Fruit fly (Drosophila melanogaster) whole organism, embryonic: ENCODE data around the gene CG1622.
A peak's percentile ranks its signal among the peaks of the same experiment; 100 is the strongest.

Experiments
- CG13424 ChIP-seq: fragments of 200-800 bp; sonication (Bioruptor generic); optimal IDR thresholded peaks from 2 replicates; lab custom pipeline; 2019; ENCODE audit warnings: missing biosample characterization, mild to moderate bottlenecking, missing genetic modification characterization, moderate library complexity
- CG14860 ChIP-seq: fragments of 200-800 bp; sonication (Bioruptor generic); IDR thresholded peaks from 3 replicates; pipeline ENCODE4 v1.3.6; 2022; ENCODE audit warnings: missing biosample characterization, missing genetic modification characterization; ENCODE audit not compliant: partially characterized antibody
- CG15479 ChIP-seq: fragments of 200-800 bp; sonication (Bioruptor generic); optimal IDR thresholded peaks from 3 replicates; lab custom pipeline; 2019; ENCODE audit warnings: missing biosample characterization, mild to moderate bottlenecking, missing genetic modification characterization, moderate library complexity
- CG16863 ChIP-seq: fragments of 200-800 bp; sonication (Bioruptor generic); optimal IDR thresholded peaks from 3 replicates; lab custom pipeline; 2016; ENCODE audit warnings: missing biosample characterization, missing genetic modification characterization
- CG17612 ChIP-seq: fragments of 200-800 bp; sonication (Bioruptor generic); IDR thresholded peaks from 2 replicates; pipeline ENCODE4 v1.3.6; 2022; ENCODE audit warnings: missing biosample characterization, missing genetic modification characterization
- CG2129 ChIP-seq: fragments of 200-800 bp; sonication (Bioruptor generic); IDR thresholded peaks from 2 replicates; pipeline ENCODE4 v1.3.6; 2022; ENCODE audit warnings: missing biosample characterization, missing genetic modification characterization; ENCODE audit not compliant: partially characterized antibody
- CG33557 ChIP-seq: fragments of 200-800 bp; sonication (Bioruptor generic); optimal IDR thresholded peaks from 2 replicates; lab custom pipeline; 2019; ENCODE audit warnings: missing biosample characterization, mild to moderate bottlenecking, missing genetic modification characterization, moderate library complexity
- CG3407 ChIP-seq: fragments of 200-800 bp; sonication (Bioruptor generic); optimal IDR thresholded peaks from 2 replicates; lab custom pipeline; 2018; ENCODE audit warnings: missing biosample characterization, mild to moderate bottlenecking, missing genetic modification characterization
- CG34422 ChIP-seq: fragments of 200-800 bp; sonication (Bioruptor generic); IDR thresholded peaks from 3 replicates; pipeline ENCODE4 v1.3.6; 2022; ENCODE audit warnings: missing biosample characterization, missing genetic modification characterization
- CG4328 ChIP-seq: fragments of 200-800 bp; sonication (Bioruptor generic); optimal IDR thresholded peaks from 3 replicates; lab custom pipeline; 2017; ENCODE audit warnings: missing biosample characterization, missing genetic modification reagents, missing genetic modification characterization
- CG4360 ChIP-seq: fragments of 200-800 bp; sonication (Bioruptor generic); IDR thresholded peaks from 2 replicates; pipeline ENCODE4 v1.3.6; 2022; ENCODE audit warnings: missing biosample characterization, missing genetic modification characterization
- CG4404 ChIP-seq: fragments of 200-800 bp; sonication (Bioruptor generic); IDR thresholded peaks from 2 replicates; pipeline ENCODE4 v1.3.6; 2022; ENCODE audit warnings: missing biosample characterization, missing genetic modification characterization
- CG6813 ChIP-seq: fragments of 200-800 bp; sonication (Bioruptor generic); optimal IDR thresholded peaks from 2 replicates; lab custom pipeline; 2017; ENCODE audit warnings: missing biosample characterization, missing genetic modification characterization, mild to moderate bottlenecking, moderate library complexity, missing genetic modification reagents
- CG8290 ChIP-seq, 3 experiments: fragments of 200-800 bp; sonication (Bioruptor generic); optimal IDR thresholded peaks; 2 replicates each; lab custom pipeline; 2016 to 2019; ENCODE audit warnings: missing biosample characterization in 3 of 3, missing genetic modification characterization in 3 of 3, mild to moderate bottlenecking in 2 of 3, moderate library complexity in 1 of 3
- Chrac-16 ChIP-seq: fragments of 200-800 bp; sonication (Bioruptor generic); optimal IDR thresholded peaks from 3 replicates; lab custom pipeline; 2016; ENCODE audit warnings: missing biosample characterization, missing genetic modification characterization
- CrebB ChIP-seq: fragments of 200-800 bp; sonication (Bioruptor generic); optimal IDR thresholded peaks from 3 replicates; lab custom pipeline; 2018; ENCODE audit warnings: missing biosample characterization, mild to moderate bottlenecking, missing genetic modification characterization
- Dip3 ChIP-seq: fragments of 200-800 bp; sonication (Bioruptor generic); optimal IDR thresholded peaks from 3 replicates; lab custom pipeline; 2016; ENCODE audit warnings: missing biosample characterization, missing genetic modification characterization
- Elba2 ChIP-seq: fragments of 200-800 bp; sonication (Bioruptor generic); optimal IDR thresholded peaks from 3 replicates; lab custom pipeline; 2016; ENCODE audit warnings: missing biosample characterization, missing genetic modification characterization
- Hmr ChIP-seq: fragments of 200-800 bp; sonication (Bioruptor generic); optimal IDR thresholded peaks from 3 replicates; lab custom pipeline; 2017; ENCODE audit warnings: mild to moderate bottlenecking, missing biosample characterization, missing genetic modification reagents, missing genetic modification characterization
- Hr39 ChIP-seq: fragments of >200 bp; optimal IDR thresholded peaks from 2 replicates; lab custom pipeline; 2017
- MBD-R2 ChIP-seq: fragments of 200-800 bp; sonication (Bioruptor generic); IDR thresholded peaks from 2 replicates; pipeline ENCODE4 v1.3.6; 2022; ENCODE audit warnings: missing biosample characterization, missing genetic modification characterization
- Med ChIP-seq: fragments of 200-800 bp; sonication (Bioruptor generic); peaks from one replicate; lab custom pipeline; 2016; ENCODE audit warnings: missing biosample characterization, missing genetic modification characterization, mild to moderate bottlenecking, inconsistent platforms, moderate library complexity
- Nf-YC ChIP-seq: fragments of 200-800 bp; optimal IDR thresholded peaks from 3 replicates; lab custom pipeline; 2019; ENCODE audit warnings: missing biosample characterization, mild to moderate bottlenecking, missing genetic modification characterization, moderate library complexity
- Pdp1 ChIP-seq, 2 experiments: fragments of 200-800 bp; sonication (Bioruptor generic); optimal IDR thresholded peaks; 3 replicates each; lab custom pipeline; 2016; ENCODE audit warnings: missing biosample characterization in 2 of 2, missing genetic modification characterization in 2 of 2, mild to moderate bottlenecking in 1 of 2, moderate library complexity in 1 of 2
- Trl ChIP-seq, 3 experiments: fragments of >200 bp in 2 of 3; fragments of 200-800 bp in 1 of 3; sonication (Bioruptor generic) in 1 of 3; optimal IDR thresholded peaks; 2 replicates in 1 of 3; 3 replicates in 2 of 3; lab custom pipeline; 2016 to 2017; ENCODE audit warnings: missing biosample characterization in 1 of 3, missing genetic modification characterization in 1 of 3
- btn ChIP-seq: fragments of 200-800 bp; sonication (Bioruptor generic); optimal IDR thresholded peaks from 2 replicates; lab custom pipeline; 2016; ENCODE audit warnings: missing biosample characterization, missing genetic modification characterization
- cg ChIP-seq: fragments of 200-800 bp; sonication (Bioruptor generic); optimal IDR thresholded peaks from 3 replicates; lab custom pipeline; 2019; ENCODE audit warnings: missing biosample characterization, mild to moderate bottlenecking, missing genetic modification characterization, moderate library complexity
- chinmo ChIP-seq: fragments of 200-800 bp; sonication (Bioruptor generic); IDR thresholded peaks from 4 replicates; pipeline ENCODE4 v1.3.6; 2022; ENCODE audit warnings: missing biosample characterization, missing genetic modification characterization; ENCODE audit not compliant: partially characterized antibody
- dimm ChIP-seq: fragments of 200-800 bp; sonication (Bioruptor generic); IDR thresholded peaks from 2 replicates; pipeline ENCODE4 v1.3.6; 2022; ENCODE audit warnings: missing biosample characterization, missing genetic modification characterization
- fd64A ChIP-seq: fragments of 200-800 bp; sonication (Bioruptor generic); optimal IDR thresholded peaks from 3 replicates; lab custom pipeline; 2018; ENCODE audit warnings: missing biosample characterization, mild to moderate bottlenecking, missing genetic modification characterization
- hbn ChIP-seq: fragments of 200-800 bp; sonication (Bioruptor generic); IDR thresholded peaks from 2 replicates; pipeline ENCODE4 v1.3.6; 2022; ENCODE audit warnings: missing biosample characterization, missing genetic modification characterization; ENCODE audit not compliant: partially characterized antibody
- kah ChIP-seq: fragments of 200-800 bp; sonication (Bioruptor generic); optimal IDR thresholded peaks from 2 replicates; lab custom pipeline; 2018; ENCODE audit warnings: missing biosample characterization, mild to moderate bottlenecking, missing genetic modification characterization
- kni ChIP-seq: fragments of 200-800 bp; sonication (Bioruptor generic); optimal IDR thresholded peaks from 3 replicates; lab custom pipeline; 2017; ENCODE audit warnings: mild to moderate bottlenecking, missing biosample characterization, missing genetic modification reagents, missing genetic modification characterization
- lab ChIP-seq: fragments of 200-800 bp; sonication (Bioruptor generic); optimal IDR thresholded peaks from 3 replicates; lab custom pipeline; 2017; ENCODE audit warnings: missing biosample characterization, missing genetic modification characterization, mild to moderate bottlenecking, moderate library complexity, missing genetic modification reagents
- nerfin-1 ChIP-seq: fragments of 200-800 bp; sonication (Bioruptor generic); optimal IDR thresholded peaks from 3 replicates; lab custom pipeline; 2019; ENCODE audit warnings: missing biosample characterization, mild to moderate bottlenecking, missing genetic modification characterization, moderate library complexity
- pb ChIP-seq: fragments of 200-800 bp; sonication (Bioruptor generic); optimal IDR thresholded peaks from 3 replicates; lab custom pipeline; 2016; ENCODE audit warnings: missing biosample characterization, missing genetic modification characterization
- pros ChIP-seq: fragments of 200-800 bp; sonication (Bioruptor generic); optimal IDR thresholded peaks from 3 replicates; lab custom pipeline; 2019; ENCODE audit warnings: missing biosample characterization, mild to moderate bottlenecking, missing genetic modification characterization, moderate library complexity
- psq ChIP-seq: fragments of 200-800 bp; sonication (Bioruptor generic); optimal IDR thresholded peaks from 2 replicates; lab custom pipeline; 2017; ENCODE audit warnings: missing biosample characterization, missing genetic modification characterization
- ranshi ChIP-seq: fragments of 200-800 bp; sonication (Bioruptor generic); IDR thresholded peaks from 2 replicates; pipeline ENCODE4 v1.3.6; 2022; ENCODE audit warnings: missing biosample characterization, missing genetic modification characterization
- sens ChIP-seq: fragments of 200-800 bp; sonication (Bioruptor generic); peaks from one replicate; lab custom pipeline; 2016; ENCODE audit warnings: missing biosample characterization, missing genetic modification characterization
- sim ChIP-seq: fragments of 200-800 bp; sonication (Bioruptor generic); IDR thresholded peaks from 2 replicates; pipeline ENCODE4 v1.3.6; 2022; ENCODE audit warnings: missing biosample characterization, missing genetic modification characterization
- vvl ChIP-seq: fragments of 200-800 bp; sonication (Bioruptor generic); IDR thresholded peaks from 2 replicates; pipeline ENCODE4 v1.3.6; 2022; ENCODE audit warnings: missing biosample characterization, missing genetic modification characterization

Gene CG1622

DNA sequence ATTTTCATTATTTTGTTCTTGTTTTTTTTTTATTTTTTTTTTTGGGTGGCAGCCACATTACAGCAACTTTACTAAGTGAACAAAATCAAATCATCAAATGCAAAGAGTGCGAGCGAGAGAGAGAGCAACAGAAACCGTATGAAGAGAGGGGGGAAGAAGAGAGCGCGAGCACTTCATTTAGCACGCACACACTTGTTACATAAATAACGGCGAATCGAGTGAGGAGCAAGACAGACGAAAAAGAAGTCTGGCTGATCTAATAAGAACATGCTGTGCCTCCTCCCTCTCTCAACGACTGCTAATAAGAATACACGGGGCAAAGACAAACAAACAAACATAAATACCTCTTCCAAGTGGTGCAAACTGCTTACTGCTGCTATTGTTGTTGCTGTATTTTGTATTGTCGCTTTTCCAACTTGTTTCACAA lies 12.3 kb upstream of the CG1622 start (continued):
- peak; percentile 36 for TF ChIP-seq lab (GFP tag; lab: Kevin White, UChicago)
- TF ChIP-seq pb (GFP tag; lab: Kevin White, UChicago): no peak
- peak; percentile 26 for TF ChIP-seq pros (GFP tag; lab: Kevin White, UChicago)
- no peak for TF ChIP-seq fd64A (GFP tag; lab: Kevin White, UChicago)
- no peak for TF ChIP-seq Nf-YC (tag; lab: Kevin White, UChicago)
- TF ChIP-seq CG33557 (GFP tag; lab: Kevin White, UChicago): no peak
- TF ChIP-seq Pdp1 (GFP tag; optimal IDR thresholded peaks at IDR 0.05; lab: Kevin White, UChicago): peak in 1 of 2 experiments; percentile 94
- peak; percentile 14 for TF ChIP-seq Hmr (GFP tag; lab: Kevin White, UChicago)
- peak; percentile 50 for TF ChIP-seq Med (GFP tag; lab: Kevin White, UChicago)
- no peak for TF ChIP-seq CG2129 (GFP tag; lab: Robert Waterston, UW)
- TF ChIP-seq CG17612 (GFP tag; lab: Robert Waterston, UW): no peak
- TF ChIP-seq Chrac-16 (GFP tag; lab: Kevin White, UChicago): no peak
- TF ChIP-seq CG8290 (GFP tag; optimal IDR thresholded peaks at IDR 0.05; lab: Kevin White, UChicago): no peak
- peak in 1 of 2 experiments; percentile 10 for TF ChIP-seq CG8290 (tag; optimal IDR thresholded peaks at IDR 0.05; lab: Kevin White, UChicago)
- no peak for TF ChIP-seq btn (GFP tag; lab: Kevin White, UChicago)
- TF ChIP-seq CG34422 (GFP tag; lab: Robert Waterston, UW): no peak
- 0 out of 2 replicates have a peak, but pooled peaks have one; percentile 9 for TF ChIP-seq sim (GFP tag; lab: Robert Waterston, UW)
- no peak for TF ChIP-seq CG4328 (GFP tag; lab: Kevin White, UChicago)
- peak; percentile 68 for TF ChIP-seq sens (GFP tag; lab: Kevin White, UChicago)
- TF ChIP-seq ranshi (GFP tag; lab: Robert Waterston, UW): no peak
- peak; percentile 75; the same call in 1 of the 2 replicates for TF ChIP-seq CG4360 (GFP tag; lab: Robert Waterston, UW)
- TF ChIP-seq dimm (GFP tag; lab: Robert Waterston, UW): no peak
- TF ChIP-seq Elba2: peak; percentile 66
- no peak for TF ChIP-seq CrebB (tag; lab: Kevin White, UChicago)
- no peak for TF ChIP-seq CG4404 (GFP tag; lab: Robert Waterston, UW)
- TF ChIP-seq vvl (GFP tag; lab: Robert Waterston, UW): no peak
- TF ChIP-seq chinmo (GFP tag; lab: Robert Waterston, UW): 0 out of 4 replicates have a peak, but pooled peaks have one; percentile 56
- TF ChIP-seq CG13424: no peak
- TF ChIP-seq Hr39: no peak
- TF ChIP-seq CG14860 (GFP tag; lab: Robert Waterston, UW): no peak
- no peak for TF ChIP-seq CG16863 (GFP tag; lab: Kevin White, UChicago)
- 0 out of 2 replicates have a peak, but pooled peaks have one; percentile 8 for TF ChIP-seq MBD-R2 (GFP tag; lab: Robert Waterston, UW)
- peak; percentile 48 for TF ChIP-seq CG15479 (GFP tag; lab: Kevin White, UChicago)
- TF ChIP-seq nerfin-1 (tag; lab: Kevin White, UChicago): no peak
- no peak for TF ChIP-seq hbn
- peak; percentile 42 for TF ChIP-seq cg (GFP tag; lab: Kevin White, UChicago)
- peak; percentile 64 for TF ChIP-seq psq
- peak; percentile 72 for TF ChIP-seq kah
- no peak for TF ChIP-seq CG3407 (GFP tag; lab: Kevin White, UChicago)
- TF ChIP-seq Dip3 (GFP tag; lab: Kevin White, UChicago): no peak
- peak; percentile 65 to 86 for TF ChIP-seq Trl (optimal IDR thresholded peaks at IDR 0.05; lab: Kevin White, UChicago)
- no peak for TF ChIP-seq Trl (GFP tag; optimal IDR thresholded peaks at IDR 0.05; lab: Kevin White, UChicago)
- no peak for TF ChIP-seq kni (GFP tag; lab: Kevin White, UChicago)
- peak; percentile 19 for TF ChIP-seq CG6813 (GFP tag; lab: Kevin White, UChicago)
